Worm (Caenorhabditis elegans) whole organism, L2 larva: Measurements from ENCODE around the gene K08D9.10.

Source experiments
- C34F6.9 ChIP-seq: fragments of 150-350 bp; optimal IDR thresholded peaks from 2 replicates; lab custom pipeline; 2014; ENCODE audit warnings: missing biosample characterization, missing genetic modification characterization
- R02D3.7 ChIP-seq: fragments of 150-350 bp; optimal IDR thresholded peaks from 2 replicates; lab custom pipeline; 2014; ENCODE audit warnings: missing biosample characterization, missing genetic modification characterization
- ZK546.5 ChIP-seq: sonication (generic microtip); optimal IDR thresholded peaks from 2 replicates; lab custom pipeline; 2017; ENCODE audit warnings: missing biosample characterization, missing genetic modification characterization
- alr-1 ChIP-seq: fragments of 150-350 bp; optimal IDR thresholded peaks from 2 replicates; lab custom pipeline; 2014; ENCODE audit warnings: missing biosample characterization, missing genetic modification characterization
- aly-2 ChIP-seq: fragments of 150-350 bp; optimal IDR thresholded peaks from 2 replicates; lab custom pipeline; 2014; ENCODE audit warnings: missing biosample characterization, missing genetic modification characterization
- blmp-1 ChIP-seq: sonication (generic microtip); optimal IDR thresholded peaks from 2 replicates; lab custom pipeline; 2017; ENCODE audit warnings: missing genetic modification characterization, mild to moderate bottlenecking, missing compliant biosample characterization, antibody characterized with exemption, moderate library complexity; ENCODE audit not compliant: insufficient read depth
- ceh-16 ChIP-seq: fragments of 150-350 bp; optimal IDR thresholded peaks from 2 replicates; lab custom pipeline; 2014; ENCODE audit warnings: missing biosample characterization, missing genetic modification characterization
- crh-2 ChIP-seq: sonication (generic microtip); optimal IDR thresholded peaks from 2 replicates; lab custom pipeline; 2017; ENCODE audit warnings: missing biosample characterization, missing genetic modification characterization
- dmd-4 ChIP-seq: sonication (generic microtip); optimal IDR thresholded peaks from 2 replicates; lab custom pipeline; 2017; ENCODE audit warnings: missing biosample characterization, missing genetic modification characterization
- egl-27 ChIP-seq: sonication (generic microtip); optimal IDR thresholded peaks from 3 replicates; lab custom pipeline; 2017; ENCODE audit warnings: missing biosample characterization, missing genetic modification reagents, missing genetic modification characterization
- elt-3 ChIP-seq: sonication (generic microtip); optimal IDR thresholded peaks from 2 replicates; lab custom pipeline; 2017; ENCODE audit warnings: missing biosample characterization, missing genetic modification characterization
- fos-1 ChIP-seq: fragments of 150-350 bp; optimal IDR thresholded peaks from 2 replicates; lab custom pipeline; 2014; ENCODE audit warnings: missing biosample characterization, missing genetic modification characterization
- gmeb-1 ChIP-seq: fragments of 150-350 bp; optimal IDR thresholded peaks from 2 replicates; lab custom pipeline; 2014; ENCODE audit warnings: missing biosample characterization, missing genetic modification characterization
- lin-11 ChIP-seq: fragments of 150-350 bp; sonication (generic microtip); optimal IDR thresholded peaks from 2 replicates; lab custom pipeline; 2014; ENCODE audit warnings: missing biosample characterization, missing genetic modification characterization, inconsistent platforms, mixed read lengths
- lin-13 ChIP-seq: fragments of 150-350 bp; optimal IDR thresholded peaks from 2 replicates; lab custom pipeline; 2014; ENCODE audit warnings: missing biosample characterization, missing genetic modification reagents, missing genetic modification characterization
- mab-5 ChIP-seq: fragments of 150-350 bp; optimal IDR thresholded peaks from 2 replicates; lab custom pipeline; 2014; ENCODE audit warnings: missing biosample characterization, missing genetic modification characterization
- mbf-1 ChIP-seq: sonication (generic microtip); optimal IDR thresholded peaks from 2 replicates; lab custom pipeline; 2017; ENCODE audit warnings: missing biosample characterization, missing genetic modification characterization
- mdl-1 ChIP-seq, 2 experiments: fragments of 150-350 bp in 1 of 2; sonication (generic microtip) in 1 of 2; optimal IDR thresholded peaks; 2 replicates each; lab custom pipeline; 2017; ENCODE audit warnings: missing biosample characterization in 2 of 2, missing genetic modification characterization in 2 of 2
- nhr-10 ChIP-seq: sonication (generic microtip); optimal IDR thresholded peaks from 2 replicates; lab custom pipeline; 2017; ENCODE audit warnings: missing biosample characterization, missing genetic modification characterization
- nhr-11 ChIP-seq: fragments of 150-350 bp; optimal IDR thresholded peaks from 2 replicates; lab custom pipeline; 2014; ENCODE audit warnings: missing biosample characterization, missing genetic modification characterization
- nhr-12 ChIP-seq: fragments of 150-350 bp; optimal IDR thresholded peaks from 2 replicates; lab custom pipeline; 2014; ENCODE audit warnings: missing biosample characterization, missing genetic modification characterization
- nhr-129 ChIP-seq: fragments of 150-350 bp; optimal IDR thresholded peaks from 2 replicates; lab custom pipeline; 2014; ENCODE audit warnings: missing biosample characterization, missing genetic modification characterization
- nhr-21 ChIP-seq: fragments of 150-350 bp; optimal IDR thresholded peaks from 2 replicates; lab custom pipeline; 2014; ENCODE audit warnings: missing biosample characterization, missing genetic modification characterization
- nhr-23 ChIP-seq: fragments of 150-350 bp; optimal IDR thresholded peaks from 2 replicates; lab custom pipeline; 2014; ENCODE audit warnings: missing biosample characterization, missing genetic modification reagents, missing genetic modification characterization
- nhr-237 ChIP-seq: fragments of 150-350 bp; optimal IDR thresholded peaks from 2 replicates; lab custom pipeline; 2014; ENCODE audit warnings: missing biosample characterization, missing genetic modification characterization
- nhr-25 ChIP-seq: fragments of 150-350 bp; sonication (generic microtip); optimal IDR thresholded peaks from 3 replicates; lab custom pipeline; 2014; ENCODE audit warnings: missing biosample characterization, missing genetic modification characterization
- nhr-6 ChIP-seq: fragments of 150-350 bp; optimal IDR thresholded peaks from 2 replicates; lab custom pipeline; 2014; ENCODE audit warnings: missing biosample characterization, missing genetic modification characterization
- nhr-77 ChIP-seq: fragments of 150-350 bp; optimal IDR thresholded peaks from 2 replicates; lab custom pipeline; 2014; ENCODE audit warnings: missing biosample characterization, missing genetic modification characterization
- peb-1 ChIP-seq: fragments of 150-350 bp; optimal IDR thresholded peaks from 2 replicates; lab custom pipeline; 2014; ENCODE audit warnings: missing biosample characterization, missing genetic modification characterization
- sem-4 ChIP-seq: fragments of 150-350 bp; optimal IDR thresholded peaks from 2 replicates; lab custom pipeline; 2014; ENCODE audit warnings: missing biosample characterization, missing genetic modification reagents, missing genetic modification characterization
- sma-3 ChIP-seq: sonication (generic microtip); optimal IDR thresholded peaks from 2 replicates; lab custom pipeline; 2016; ENCODE audit warnings: missing genetic modification reagents, missing genetic modification characterization, missing compliant biosample characterization
- snpc-4 ChIP-seq: fragments of 150-350 bp; optimal IDR thresholded peaks from 2 replicates; lab custom pipeline; 2014; ENCODE audit warnings: missing biosample characterization, missing genetic modification characterization
- unc-39 ChIP-seq: fragments of 150-350 bp; optimal IDR thresholded peaks from 2 replicates; lab custom pipeline; 2014; ENCODE audit warnings: missing biosample characterization, missing genetic modification characterization
- unc-55 ChIP-seq: fragments of 150-350 bp; sonication (generic microtip); optimal IDR thresholded peaks from 3 replicates; lab custom pipeline; 2014; ENCODE audit warnings: missing biosample characterization, missing genetic modification reagents, missing genetic modification characterization
- ztf-1 ChIP-seq: fragments of 200-800 bp; sonication (Bioruptor generic); conservative IDR thresholded peaks from 2 replicates; pipeline ENCODE4 v1.3.6; 2022; ENCODE audit warnings: missing genetic modification characterization, missing compliant biosample characterization
- ztf-4 ChIP-seq: fragments of 150-350 bp; optimal IDR thresholded peaks from 2 replicates; lab custom pipeline; 2014; ENCODE audit warnings: missing biosample characterization, missing genetic modification characterization

Gene K08D9.10

DNA sequence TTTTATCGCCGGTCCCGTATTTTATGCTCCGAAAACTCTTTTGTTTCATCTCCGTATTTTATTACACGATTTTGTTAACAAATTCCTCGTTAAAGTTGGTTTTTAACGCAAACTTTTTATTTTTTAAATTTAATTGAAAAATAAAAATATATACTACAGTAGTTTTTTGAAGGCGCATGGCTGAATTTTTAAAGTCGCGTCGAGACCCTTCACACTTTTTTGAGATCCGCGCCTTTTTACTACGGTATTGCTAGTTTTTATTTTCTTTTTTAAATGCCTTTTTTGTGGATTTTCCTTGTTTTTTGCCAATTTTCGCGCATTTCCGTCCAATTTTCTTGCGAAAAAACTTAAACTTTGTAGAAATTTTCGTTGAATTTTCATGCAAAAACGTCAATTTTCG is 26.3 kb upstream of the K08D9.10 start:
- no peak for TF ChIP-seq peb-1 (tag; lab: Kevin White, UChicago)
- no peak for TF ChIP-seq blmp-1 (tag; lab: Kevin White, UChicago)
- TF ChIP-seq ztf-4 (tag; lab: Kevin White, UChicago) = no peak
- TF ChIP-seq ZK546.5 (tag; lab: Kevin White, UChicago) = no peak
- no peak for TF ChIP-seq nhr-21
- TF ChIP-seq sma-3 (GFP tag; lab: Kevin White, UChicago) = no peak
- TF ChIP-seq elt-3 (tag; lab: Kevin White, UChicago) = no peak
- no peak for TF ChIP-seq sem-4 (tag; lab: Kevin White, UChicago)
- TF ChIP-seq ztf-1 (GFP tag; lab: Robert Waterston, UW) = no peak
- TF ChIP-seq fos-1 (tag; lab: Kevin White, UChicago) = no peak
- TF ChIP-seq mbf-1 = no peak
- TF ChIP-seq nhr-10 (tag; lab: Kevin White, UChicago) = no peak
- TF ChIP-seq nhr-237 (tag; lab: Kevin White, UChicago) = no peak
- TF ChIP-seq crh-2 (tag; lab: Kevin White, UChicago) = no peak
- no peak for TF ChIP-seq nhr-77 (tag; lab: Kevin White, UChicago)
- no peak for TF ChIP-seq C34F6.9
- TF ChIP-seq nhr-6 (tag; lab: Kevin White, UChicago) = no peak
- no peak for TF ChIP-seq nhr-129 (tag; lab: Kevin White, UChicago)
- no peak for TF ChIP-seq R02D3.7
- TF ChIP-seq lin-13 (GFP tag; lab: Kevin White, UChicago) = no peak

DNA sequence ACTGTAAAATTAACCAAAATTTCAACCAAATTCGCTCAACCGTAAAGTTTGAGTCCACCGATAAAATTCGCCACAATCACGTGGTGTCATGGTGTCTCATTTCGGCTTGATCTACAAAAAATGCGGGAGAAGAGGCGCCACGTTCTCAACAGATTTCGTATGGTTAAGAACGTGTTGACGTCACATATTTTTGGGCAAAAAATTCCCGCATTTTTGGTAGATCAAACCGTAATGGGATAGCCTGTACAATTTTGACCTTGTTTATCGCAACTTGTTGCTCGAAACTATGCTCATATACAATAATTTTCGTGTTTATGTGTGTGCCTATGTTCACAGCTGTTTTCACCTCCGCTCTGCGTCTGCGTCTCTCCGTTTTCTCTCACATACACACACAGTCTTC is 21.8 kb upstream of the K08D9.10 start:
- TF ChIP-seq nhr-25 (tag; lab: Kevin White, UChicago) = no peak
- TF ChIP-seq unc-55 (GFP tag; lab: Kevin White, UChicago) = peak; percentile 8
- TF ChIP-seq dmd-4 (tag; lab: Kevin White, UChicago) = no peak
- TF ChIP-seq aly-2 = no peak
- no peak for TF ChIP-seq ceh-16 (tag; lab: Kevin White, UChicago)

DNA sequence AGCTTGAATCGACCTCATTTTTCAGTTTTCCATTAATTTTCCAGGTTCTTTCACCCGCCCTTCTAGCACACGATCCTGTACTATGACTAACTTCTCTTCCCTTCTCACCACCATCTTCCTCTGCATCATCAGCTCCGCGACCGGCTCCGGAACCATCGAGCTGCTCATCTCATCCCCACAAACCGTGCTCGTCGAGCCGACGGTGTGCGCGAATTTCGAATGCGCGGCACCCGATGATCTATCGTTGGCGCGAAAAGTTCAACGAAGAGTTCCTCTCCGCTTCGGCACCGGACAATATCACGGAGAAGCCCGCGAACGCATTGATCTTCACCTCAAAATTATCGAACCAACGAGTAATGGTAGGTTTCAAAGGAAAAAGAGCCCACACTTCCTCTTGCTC is 20.6 kb upstream of the K08D9.10 start, which contains the start of gene apx-1:
Gene apx-1 (plus strand): TSS at position 50 of the 400 bp plus-strand sequence.
- no peak for TF ChIP-seq nhr-129 (tag; lab: Kevin White, UChicago)
- TF ChIP-seq elt-3 (tag; lab: Kevin White, UChicago) = no peak
- TF ChIP-seq nhr-25 (tag; lab: Kevin White, UChicago) = no peak
- TF ChIP-seq mab-5 (tag; lab: Kevin White, UChicago) = no peak
- no peak for TF ChIP-seq gmeb-1 (tag; lab: Kevin White, UChicago)
- no peak for TF ChIP-seq mdl-1 (tag; optimal IDR thresholded peaks at IDR 0.05; lab: Kevin White, UChicago)
- TF ChIP-seq unc-39 (tag; lab: Kevin White, UChicago) = no peak
- no peak for TF ChIP-seq R02D3.7
- TF ChIP-seq ztf-4 (tag; lab: Kevin White, UChicago) = no peak
- no peak for TF ChIP-seq nhr-23 (tag; lab: Kevin White, UChicago)
- TF ChIP-seq fos-1 (tag; lab: Kevin White, UChicago) = no peak

DNA sequence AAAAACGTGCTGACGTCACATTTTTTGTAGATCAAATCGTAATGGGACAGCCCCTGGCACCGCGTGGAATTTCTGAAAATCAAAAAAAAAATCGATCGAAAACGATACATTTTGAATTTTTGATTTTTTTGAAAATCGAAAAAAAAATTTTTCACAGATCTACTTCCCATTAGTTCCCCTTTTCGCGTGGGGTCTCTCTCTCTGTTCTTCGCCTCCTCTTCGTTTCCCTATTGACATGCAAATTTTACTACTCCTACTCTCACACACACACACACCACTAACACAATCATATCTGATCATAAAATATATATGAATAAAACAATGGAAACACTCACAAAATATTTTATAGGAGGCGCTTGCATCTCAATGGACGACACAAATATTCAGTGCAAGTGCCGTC is 12.1 kb upstream of the K08D9.10 start:
- TF ChIP-seq egl-27 (tag; lab: Kevin White, UChicago) (no peak), snpc-4 (tag; lab: Kevin White, UChicago) (no peak), gmeb-1 (tag; lab: Kevin White, UChicago) (no peak), nhr-11 (tag; lab: Kevin White, UChicago) (no peak), C34F6.9 (no peak), nhr-12 (tag; lab: Kevin White, UChicago) (no peak), alr-1 (tag; lab: Kevin White, UChicago) (no peak), nhr-77 (tag; lab: Kevin White, UChicago) (no peak), sem-4 (tag; lab: Kevin White, UChicago) (no peak), ztf-1 (GFP tag; lab: Robert Waterston, UW) (no peak), unc-39 (tag; lab: Kevin White, UChicago) (no peak), lin-11 (tag; lab: Kevin White, UChicago) (no peak), sma-3 (GFP tag; lab: Kevin White, UChicago) (no peak)
- TF ChIP-seq, all 48 proteins: peak for 0
